Worm (Caenorhabditis elegans) whole organism, L3 larva: ENCODE data around the gene ras-2.

Experiments
- R02D3.7 ChIP-seq: fragments of 150-350 bp; optimal IDR thresholded peaks from 2 replicates; lab custom pipeline; 2014; ENCODE audit warnings: missing biosample characterization, missing genetic modification characterization
- aly-2 ChIP-seq: fragments of 150-350 bp; optimal IDR thresholded peaks from 2 replicates; lab custom pipeline; 2014; ENCODE audit warnings: missing biosample characterization, missing genetic modification characterization
- egl-27 ChIP-seq: sonication (generic microtip); optimal IDR thresholded peaks from 4 replicates; lab custom pipeline; 2017; ENCODE audit warnings: missing biosample characterization, missing genetic modification reagents, missing genetic modification characterization
- nhr-25 ChIP-seq: sonication (generic microtip); optimal IDR thresholded peaks from 2 replicates; lab custom pipeline; 2017; ENCODE audit warnings: missing biosample characterization, missing genetic modification characterization
- nhr-76 ChIP-seq: fragments of 150-350 bp; sonication (generic microtip); optimal IDR thresholded peaks from 5 replicates; lab custom pipeline; 2014; ENCODE audit warnings: missing biosample characterization, missing genetic modification characterization
- pqm-1 ChIP-seq: fragments of 150-350 bp; optimal IDR thresholded peaks from 2 replicates; lab custom pipeline; 2017; ENCODE audit warnings: missing biosample characterization, missing genetic modification characterization, inconsistent platforms
- snpc-4 ChIP-seq: fragments of 150-350 bp; optimal IDR thresholded peaks from 2 replicates; lab custom pipeline; 2014; ENCODE audit warnings: missing biosample characterization, missing genetic modification characterization
- zag-1 ChIP-seq: fragments of 150-350 bp; optimal IDR thresholded peaks from 2 replicates; lab custom pipeline; 2014; ENCODE audit warnings: missing biosample characterization, missing genetic modification characterization

- TF ChIP-seq nhr-76 (no peak), aly-2 (tag; lab: Kevin White, UChicago) (no peak), pqm-1 (tag; lab: Kevin White, UChicago) (no peak), snpc-4 (tag; lab: Kevin White, UChicago) (no peak), R02D3.7 (tag; lab: Kevin White, UChicago) (no peak), zag-1 (no peak), nhr-25 (tag; lab: Kevin White, UChicago) (no peak), egl-27 (tag; lab: Kevin White, UChicago) (no peak)
Observed at ce11 chrIII:4767869-4768645, 28.2 kb upstream of the ras-2 start.
